Fruit fly (Drosophila melanogaster) whole organism, embryonic: ENCODE measurements around the gene CSN1b.

Source experiments
- Atf6 ChIP-seq: fragments of 200-800 bp; sonication (Bioruptor generic); IDR thresholded peaks from 2 replicates; pipeline ENCODE4 v1.3.6; 2022; ENCODE audit warnings: missing biosample characterization, missing genetic modification characterization
- B-H2 ChIP-seq: fragments of 200-800 bp; sonication (Bioruptor generic); optimal IDR thresholded peaks from 2 replicates; lab custom pipeline; 2018; ENCODE audit warnings: missing biosample characterization, mild to moderate bottlenecking, missing genetic modification characterization
- Bteb2 ChIP-seq: fragments of 200-800 bp; sonication (Bioruptor generic); optimal IDR thresholded peaks from 2 replicates; lab custom pipeline; 2016; ENCODE audit warnings: missing biosample characterization, missing genetic modification characterization
- CG11560 ChIP-seq: fragments of 200-800 bp; sonication (Bioruptor generic); IDR thresholded peaks from 3 replicates; pipeline ENCODE4 v1.3.6; 2022; ENCODE audit warnings: missing biosample characterization, missing genetic modification characterization
- CG13424 ChIP-seq: fragments of 200-800 bp; sonication (Bioruptor generic); optimal IDR thresholded peaks from 2 replicates; lab custom pipeline; 2019; ENCODE audit warnings: missing biosample characterization, mild to moderate bottlenecking, missing genetic modification characterization, moderate library complexity
- CG14860 ChIP-seq: fragments of 200-800 bp; sonication (Bioruptor generic); IDR thresholded peaks from 3 replicates; pipeline ENCODE4 v1.3.6; 2022; ENCODE audit warnings: missing biosample characterization, missing genetic modification characterization; ENCODE audit not compliant: partially characterized antibody
- CG17361 ChIP-seq: fragments of 200-800 bp; sonication (Bioruptor generic); IDR thresholded peaks from 3 replicates; pipeline ENCODE4 v1.3.6; 2022; ENCODE audit warnings: missing biosample characterization, missing genetic modification characterization
- CG17568 ChIP-seq: fragments of 200-800 bp; sonication (Bioruptor generic); optimal IDR thresholded peaks from 2 replicates; lab custom pipeline; 2018; ENCODE audit warnings: missing biosample characterization, mild to moderate bottlenecking, missing genetic modification characterization, moderate library complexity
- CG18011 ChIP-seq: fragments of 200-800 bp; sonication (Bioruptor generic); optimal IDR thresholded peaks from 2 replicates; lab custom pipeline; 2017; ENCODE audit warnings: missing biosample characterization, missing genetic modification characterization, mild to moderate bottlenecking, moderate library complexity, missing genotype
- CG1832 ChIP-seq: fragments of 200-800 bp; sonication (Bioruptor generic); optimal IDR thresholded peaks from 2 replicates; lab custom pipeline; 2017; ENCODE audit warnings: missing biosample characterization, mild to moderate bottlenecking, missing genetic modification characterization, inconsistent platforms
- CG33213 ChIP-seq: fragments of 200-800 bp; sonication (Bioruptor generic); optimal IDR thresholded peaks from 3 replicates; lab custom pipeline; 2016; ENCODE audit warnings: missing biosample characterization, missing genetic modification characterization
- CG4282 ChIP-seq: fragments of 200-800 bp; sonication (Bioruptor generic); optimal IDR thresholded peaks from 2 replicates; lab custom pipeline; 2016; ENCODE audit warnings: missing biosample characterization, missing genetic modification characterization
- CG4730 ChIP-seq: fragments of 200-800 bp; sonication (Bioruptor generic); IDR thresholded peaks from 2 replicates; pipeline ENCODE4 v1.3.6; 2022; ENCODE audit warnings: missing biosample characterization, missing genetic modification characterization
- CG4854 ChIP-seq: fragments of 200-800 bp; sonication (Bioruptor generic); optimal IDR thresholded peaks from 2 replicates; lab custom pipeline; 2016; ENCODE audit warnings: missing biosample characterization, missing genetic modification characterization, inconsistent platforms
- CG7786 ChIP-seq: fragments of 200-800 bp; sonication (Bioruptor generic); optimal IDR thresholded peaks from 2 replicates; lab custom pipeline; 2016; ENCODE audit warnings: missing biosample characterization, missing genetic modification characterization
- CG7963 ChIP-seq: fragments of 200-800 bp; sonication (Bioruptor generic); IDR thresholded peaks from 3 replicates; pipeline ENCODE4 v1.3.6; 2022; ENCODE audit warnings: missing biosample characterization, missing genetic modification characterization; ENCODE audit not compliant: partially characterized antibody
- CG8290 ChIP-seq, 3 experiments: fragments of 200-800 bp; sonication (Bioruptor generic); optimal IDR thresholded peaks; 2 replicates each; lab custom pipeline; 2016 to 2019; ENCODE audit warnings: missing biosample characterization in 3 of 3, missing genetic modification characterization in 3 of 3, mild to moderate bottlenecking in 2 of 3, moderate library complexity in 1 of 3
- CG8944 ChIP-seq: fragments of 200-800 bp; sonication (Bioruptor generic); optimal IDR thresholded peaks from 3 replicates; lab custom pipeline; 2016; ENCODE audit warnings: missing biosample characterization, missing genetic modification characterization
- CHES-1-like ChIP-seq: fragments of 200-800 bp; sonication (Bioruptor generic); optimal IDR thresholded peaks from 2 replicates; lab custom pipeline; 2016; ENCODE audit warnings: missing biosample characterization, missing genetic modification characterization
- CkIIα-i1 ChIP-seq: fragments of 200-800 bp; sonication (Bioruptor generic); IDR thresholded peaks from 2 replicates; pipeline ENCODE4 v1.3.6; 2022; ENCODE audit warnings: missing biosample characterization, missing genetic modification characterization
- Dbx ChIP-seq: fragments of 200-800 bp; sonication (Bioruptor generic); IDR thresholded peaks from 3 replicates; pipeline ENCODE4 v1.3.6; 2022; ENCODE audit warnings: missing biosample characterization, missing genetic modification characterization
- Dfd ChIP-seq, 2 experiments: fragments of >200 bp; optimal IDR thresholded peaks; 2 replicates each; lab custom pipeline; 2017; ENCODE audit warnings: missing biosample characterization in 2 of 2, missing genetic modification characterization in 2 of 2
- HLH4C ChIP-seq: fragments of 200-800 bp; sonication (Bioruptor generic); IDR thresholded peaks from 3 replicates; pipeline ENCODE4 v1.3.6; 2022; ENCODE audit warnings: missing biosample characterization, missing genetic modification characterization; ENCODE audit not compliant: partially characterized antibody
- Hmr ChIP-seq: fragments of 200-800 bp; sonication (Bioruptor generic); optimal IDR thresholded peaks from 3 replicates; lab custom pipeline; 2017; ENCODE audit warnings: mild to moderate bottlenecking, missing biosample characterization, missing genetic modification reagents, missing genetic modification characterization
- Med ChIP-seq: fragments of 200-800 bp; sonication (Bioruptor generic); peaks from one replicate; lab custom pipeline; 2016; ENCODE audit warnings: missing biosample characterization, missing genetic modification characterization, mild to moderate bottlenecking, inconsistent platforms, moderate library complexity
- NfI ChIP-seq: fragments of 200-800 bp; sonication (Bioruptor generic); optimal IDR thresholded peaks from 3 replicates; lab custom pipeline; 2018; ENCODE audit warnings: missing biosample characterization, mild to moderate bottlenecking, missing genetic modification characterization, moderate library complexity
- Ravus ChIP-seq: fragments of 200-800 bp; sonication (Bioruptor generic); IDR thresholded peaks from 2 replicates; pipeline ENCODE4 v1.3.6; 2022; ENCODE audit warnings: missing biosample characterization, missing genetic modification characterization
- Rfx ChIP-seq: fragments of 200-800 bp; sonication (Bioruptor generic); IDR thresholded peaks from 2 replicates; pipeline ENCODE4 v1.3.6; 2022; ENCODE audit warnings: missing biosample characterization, missing genetic modification characterization
- Sox102F ChIP-seq: fragments of 200-800 bp; sonication (Bioruptor generic); optimal IDR thresholded peaks from 2 replicates; lab custom pipeline; 2018; ENCODE audit warnings: missing biosample characterization, mild to moderate bottlenecking, missing genetic modification characterization, moderate library complexity
- Sry-δ ChIP-seq: fragments of 200-800 bp; sonication (Bioruptor generic); optimal IDR thresholded peaks from 2 replicates; lab custom pipeline; 2016; ENCODE audit warnings: missing biosample characterization, missing genetic modification characterization
- bsh ChIP-seq, 2 experiments: fragments of 200-800 bp; sonication (Bioruptor generic); optimal IDR thresholded peaks; 2 replicates each; lab custom pipeline; 2017 to 2018; ENCODE audit warnings: mild to moderate bottlenecking in 2 of 2, missing biosample characterization in 2 of 2, missing genetic modification characterization in 2 of 2, moderate library complexity in 1 of 2
- cad ChIP-seq: fragments of >200 bp; optimal IDR thresholded peaks from 2 replicates; lab custom pipeline; 2017; ENCODE audit warnings: missing biosample characterization, missing genetic modification characterization
- chn ChIP-seq: fragments of 200-800 bp; sonication (Bioruptor generic); optimal IDR thresholded peaks from 2 replicates; lab custom pipeline; 2016; ENCODE audit warnings: missing biosample characterization, missing genetic modification characterization
- crc ChIP-seq: fragments of 200-800 bp; sonication (Bioruptor generic); optimal IDR thresholded peaks from 2 replicates; lab custom pipeline; 2016; ENCODE audit warnings: missing biosample characterization, missing genetic modification characterization
- dysf ChIP-seq: fragments of 200-800 bp; sonication (Bioruptor generic); IDR thresholded peaks from 3 replicates; pipeline ENCODE4 v1.3.6; 2022; ENCODE audit warnings: missing biosample characterization, missing genetic modification characterization
- gro ChIP-seq: fragments of 200-800 bp; sonication (Bioruptor generic); optimal IDR thresholded peaks from 2 replicates; lab custom pipeline; 2016; ENCODE audit warnings: missing biosample characterization, missing genetic modification characterization
- inv ChIP-seq: fragments of 200-800 bp; sonication (Bioruptor generic); IDR thresholded peaks from 2 replicates; pipeline ENCODE4 v1.3.6; 2022; ENCODE audit warnings: missing biosample characterization, missing genetic modification characterization; ENCODE audit not compliant: partially characterized antibody
- knrl ChIP-seq: fragments of 200-800 bp; sonication (Bioruptor generic); IDR thresholded peaks from 3 replicates; pipeline ENCODE4 v1.3.6; 2022; ENCODE audit warnings: missing biosample characterization, missing genetic modification characterization; ENCODE audit not compliant: partially characterized antibody
- lola ChIP-seq, 3 experiments: fragments of >200 bp in 2 of 3; fragments of 200-800 bp in 1 of 3; sonication (Bioruptor generic) in 1 of 3; optimal IDR thresholded peaks; 2 replicates each; lab custom pipeline; 2017 to 2019; ENCODE audit warnings: missing biosample characterization in 3 of 3, missing genetic modification characterization in 3 of 3, mild to moderate bottlenecking in 1 of 3, moderate library complexity in 1 of 3
- mirr ChIP-seq: fragments of 200-800 bp; sonication (Bioruptor generic); optimal IDR thresholded peaks from 3 replicates; lab custom pipeline; 2018; ENCODE audit warnings: missing biosample characterization, mild to moderate bottlenecking, missing genetic modification characterization
- pfk ChIP-seq: fragments of 200-800 bp; sonication (Bioruptor generic); optimal IDR thresholded peaks from 2 replicates; lab custom pipeline; 2018; ENCODE audit warnings: missing biosample characterization, mild to moderate bottlenecking, missing genetic modification characterization, moderate library complexity
- prd ChIP-seq, 3 experiments: fragments of >200 bp in 2 of 3; fragments of 200-800 bp in 1 of 3; sonication (Bioruptor generic) in 1 of 3; optimal IDR thresholded peaks in 2 of 3; IDR thresholded peaks in 1 of 3; 2 replicates in 2 of 3; 3 replicates in 1 of 3; pipeline versions ENCODE4 v1.3.6 to Lab custom; 2017 to 2022; ENCODE audit warnings: missing biosample characterization in 1 of 3, missing genetic modification characterization in 1 of 3
- sisA ChIP-seq: fragments of 200-800 bp; sonication (Bioruptor generic); IDR thresholded peaks from 2 replicates; pipeline ENCODE4 v1.3.6; 2022; ENCODE audit warnings: missing biosample characterization, missing genetic modification characterization
- slbo ChIP-seq: fragments of 200-800 bp; sonication (Bioruptor generic); IDR thresholded peaks from 2 replicates; pipeline ENCODE4 v1.3.6; 2022; ENCODE audit warnings: missing biosample characterization, missing genetic modification characterization
- slou ChIP-seq: fragments of 200-800 bp; sonication (Bioruptor generic); optimal IDR thresholded peaks from 3 replicates; lab custom pipeline; 2016; ENCODE audit warnings: missing biosample characterization, missing genetic modification characterization
- sr ChIP-seq: fragments of 200-800 bp; sonication (Bioruptor generic); IDR thresholded peaks from 3 replicates; pipeline ENCODE4 v1.3.6; 2022; ENCODE audit warnings: missing biosample characterization, missing genetic modification characterization
- ttk ChIP-seq: fragments of 200-800 bp; sonication (Bioruptor generic); IDR thresholded peaks from 2 replicates; pipeline ENCODE4 v2.1.2; 2022; ENCODE audit warnings: missing biosample characterization, missing genetic modification characterization
- wdn ChIP-seq: fragments of 200-800 bp; sonication (Bioruptor generic); IDR thresholded peaks from 2 replicates; pipeline ENCODE4 v1.3.6; 2022; ENCODE audit warnings: missing biosample characterization, missing genetic modification characterization
- wek ChIP-seq: fragments of 200-800 bp; sonication (Bioruptor generic); optimal IDR thresholded peaks from 3 replicates; lab custom pipeline; 2018; ENCODE audit warnings: missing biosample characterization, mild to moderate bottlenecking, missing genetic modification characterization, moderate library complexity

Gene CSN1b

DNA sequence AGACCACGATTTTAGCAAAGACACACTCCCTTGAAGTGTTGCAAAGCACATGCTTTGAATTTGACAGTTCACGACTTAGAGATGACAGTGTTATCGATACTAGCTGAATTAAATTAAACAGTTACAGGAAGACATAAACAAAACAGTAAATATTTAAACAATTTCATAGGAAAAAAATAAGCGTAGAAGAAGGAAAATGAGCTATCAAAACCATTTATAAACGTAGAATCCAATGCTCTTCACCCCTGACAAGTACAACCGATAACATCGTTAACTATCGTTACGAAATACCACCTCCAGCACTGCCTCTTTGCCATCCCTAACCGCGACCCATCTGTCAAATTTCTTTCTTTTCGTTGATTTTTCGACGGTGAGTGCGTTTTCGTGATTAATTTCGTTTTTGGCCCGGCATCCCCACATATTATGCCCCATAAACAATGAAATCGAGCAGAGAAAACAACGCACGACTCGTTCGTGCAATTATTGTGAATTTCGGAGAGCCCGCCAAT, 5.9 kb downstream of the CSN1b start, which contains the start of gene RpL26:
TSS of gene RpL26 (plus strand) at position 106 of the 509 bp plus-strand sequence.
- TF ChIP-seq CG33213 (peak; percentile 78), wdn (GFP tag; lab: Robert Waterston, UW) (no peak), CG4282 (GFP tag; lab: Kevin White, UChicago) (peak; percentile 70), crc (GFP tag; lab: Kevin White, UChicago) (peak; percentile 65), Dfd (GFP tag; optimal IDR thresholded peaks at IDR 0.05; lab: Kevin White, UChicago) (no peak), CG17361 (peak; percentile 79), chn (peak; percentile 84), CG13424 (tag; lab: Kevin White, UChicago) (peak; percentile 87), wek (GFP tag; lab: Kevin White, UChicago) (peak; percentile 15), bsh (GFP tag; optimal IDR thresholded peaks at IDR 0.05; lab: Kevin White, UChicago) (peak; percentile 29 to 48), Dbx (GFP tag; lab: Robert Waterston, UW) (peak; percentile 88), CG8290 (GFP tag; optimal IDR thresholded peaks at IDR 0.05; lab: Kevin White, UChicago) (peak; percentile 71), CG8290 (tag; optimal IDR thresholded peaks at IDR 0.05; lab: Kevin White, UChicago) (no peak), Sox102F (GFP tag; lab: Kevin White, UChicago) (no peak), CG1832 (GFP tag; lab: Kevin White, UChicago) (no peak), slbo (GFP tag; lab: Robert Waterston, UW) (peak; percentile 80), CG8944 (peak; percentile 86), CG14860 (GFP tag; lab: Robert Waterston, UW) (peak; percentile 98), CG7963 (GFP tag; lab: Robert Waterston, UW) (peak; percentile 85), sr (GFP tag; lab: Robert Waterston, UW) (no peak), mirr (GFP tag; lab: Kevin White, UChicago) (no peak), cad (GFP tag; lab: Kevin White, UChicago) (no peak), Atf6 (peak; percentile 71), CG4730 (GFP tag; lab: Robert Waterston, UW) (0 out of 2 replicates have a peak, but pooled peaks have one; percentile 52), Ravus (GFP tag; lab: Robert Waterston, UW) (no peak), knrl (GFP tag; lab: Robert Waterston, UW) (peak; percentile 99), CG7786 (GFP tag; lab: Kevin White, UChicago) (peak; percentile 83), NfI (GFP tag; lab: Kevin White, UChicago) (peak; percentile 84), inv (GFP tag; lab: Robert Waterston, UW) (peak; percentile 98), lola (GFP tag; optimal IDR thresholded peaks at IDR 0.05; lab: Kevin White, UChicago) (peak in 1 of 3 experiments; percentile 77), HLH4C (GFP tag; lab: Robert Waterston, UW) (peak; percentile 93), CG17568 (GFP tag; lab: Kevin White, UChicago) (no peak), Sry-δ (GFP tag; lab: Kevin White, UChicago) (peak; percentile 99), CG4854 (GFP tag; lab: Kevin White, UChicago) (peak; percentile 60), CHES-1-like (GFP tag; lab: Kevin White, UChicago) (peak; percentile 82), sisA (GFP tag; lab: Robert Waterston, UW) (peak; percentile 75), Bteb2 (GFP tag; lab: Kevin White, UChicago) (peak; percentile 72), dysf (peak; percentile 84; the same call in 2 of the 3 replicates), ttk (peak; percentile 42; the same call in 1 of the 2 replicates), slou (peak; percentile 46), prd (optimal IDR thresholded peaks at IDR 0.05; lab: Kevin White, UChicago) (no peak), prd (GFP tag; IDR thresholded peaks at IDR 0.05; lab: Robert Waterston, UW) (peak; percentile 82), CG18011 (peak; percentile 48), B-H2 (GFP tag; lab: Kevin White, UChicago) (peak; percentile 83), pfk (GFP tag; lab: Kevin White, UChicago) (no peak), Hmr (GFP tag; lab: Kevin White, UChicago) (no peak), CG11560 (tag; lab: Robert Waterston, UW) (peak; percentile 34; the same call in 1 of the 3 replicates), Rfx (peak; percentile 80), CkIIα-i1 (GFP tag; lab: Robert Waterston, UW) (no peak), Med (GFP tag; lab: Kevin White, UChicago) (peak; percentile 95), gro (peak; percentile 77)
